Fruit fly (Drosophila melanogaster): ENCODE results near the gene CG11977.

CG11977 gene

DNA sequence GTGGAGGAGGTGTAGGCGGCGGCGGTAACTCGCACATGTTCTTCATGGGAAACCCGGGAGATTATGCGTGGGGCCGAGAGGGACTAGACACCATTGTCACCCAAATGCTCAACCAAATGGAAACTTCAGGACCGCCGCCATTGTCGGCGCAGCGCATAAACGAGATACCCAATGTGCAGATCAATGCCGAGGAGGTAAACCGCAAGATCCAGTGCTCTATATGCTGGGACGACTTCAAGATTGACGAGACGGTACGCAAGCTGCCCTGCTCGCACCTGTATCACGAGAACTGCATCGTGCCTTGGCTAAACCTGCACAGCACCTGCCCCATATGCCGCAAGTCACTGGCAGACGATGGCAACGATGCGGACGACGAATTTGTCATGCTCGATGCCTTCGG is 9.8 kb downstream of the CG11977 start (continued):
- TF ChIP-seq CG12299 (tag; optimal IDR thresholded peaks at IDR 0.05) (no peak), CG11398 (GFP tag; optimal IDR thresholded peaks at IDR 0.05) (no peak), corto (GFP tag; optimal IDR thresholded peaks at IDR 0.05) (no peak), CG30020 (tag; optimal IDR thresholded peaks at IDR 0.05) (no peak)

DNA sequence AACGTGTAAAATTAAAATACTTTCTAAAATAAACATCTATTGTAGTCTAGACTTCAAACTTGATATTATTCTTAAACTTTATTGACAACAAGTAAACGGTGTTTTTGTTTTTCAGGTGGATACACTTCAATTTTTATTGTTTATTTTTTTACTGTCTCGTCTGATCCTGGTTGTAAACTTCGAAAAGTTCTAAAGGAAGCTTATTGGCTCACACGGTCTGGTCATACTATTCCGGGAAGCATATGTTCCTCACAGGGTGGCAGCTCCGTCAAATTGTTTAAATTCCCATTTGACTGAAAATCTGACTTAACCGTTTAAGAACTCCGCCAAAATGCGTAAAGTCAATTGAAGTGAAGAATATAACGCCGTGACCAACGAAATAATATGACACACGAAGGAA is 10.7 kb downstream of the CG11977 start, which contains the start of gene CG11983:
Gene CG11983 (plus strand): TSS at position 120 of the 400 bp plus-strand sequence.
- TF ChIP-seq YL-1 (GFP tag; optimal IDR thresholded peaks at IDR 0.05) (peak; percentile 8), twi (tag; optimal IDR thresholded peaks at IDR 0.05) (no peak), ewg (GFP tag; optimal IDR thresholded peaks at IDR 0.05) (no peak), CG31441 (GFP tag; IDR thresholded peaks at IDR 0.05) (no peak), pzg (GFP tag; optimal IDR thresholded peaks at IDR 0.05) (peak; percentile 83), NC2α (GFP tag; optimal IDR thresholded peaks at IDR 0.05) (no peak), Pdp1 (GFP tag; optimal IDR thresholded peaks at IDR 0.05) (peak in 1 of 2 experiments; percentile 6), Dp (GFP tag; optimal IDR thresholded peaks at IDR 0.05) (peak; percentile 82), Med (GFP tag) (peak; percentile 53), CG6683 (GFP tag; optimal IDR thresholded peaks at IDR 0.05) (no peak), disco-r (GFP tag; optimal IDR thresholded peaks at IDR 0.05) (no peak), Sox102F (GFP tag; optimal IDR thresholded peaks at IDR 0.05) (no peak), B-H2 (GFP tag; optimal IDR thresholded peaks at IDR 0.05) (peak; percentile 54), NK7.1 (GFP tag; optimal IDR thresholded peaks at IDR 0.05) (no peak), CG16813 (GFP tag; IDR thresholded peaks at IDR 0.05; ENCODE audit: partially characterized antibody) (no peak), p53 (GFP tag; optimal IDR thresholded peaks at IDR 0.05) (no peak), Dek (tag; optimal IDR thresholded peaks at IDR 0.05) (peak; percentile 29), shn (GFP tag; optimal IDR thresholded peaks at IDR 0.05) (no peak), BEAF-32 (GFP tag; optimal IDR thresholded peaks at IDR 0.05) (peak; percentile 30), crp (GFP tag; optimal IDR thresholded peaks at IDR 0.05) (peak in 1 of 2 experiments; percentile 80), gem (tag; optimal IDR thresholded peaks at IDR 0.05) (no peak), CG12659 (GFP tag; optimal IDR thresholded peaks at IDR 0.05) (peak; percentile 19), CG9797 (GFP tag; optimal IDR thresholded peaks at IDR 0.05) (peak; percentile 66), sens (GFP tag) (peak; percentile 15), nom (GFP tag; optimal IDR thresholded peaks at IDR 0.05) (peak; percentile 44), CG1603 (tag; optimal IDR thresholded peaks at IDR 0.05) (peak; percentile 56), HmgZ (tag; optimal IDR thresholded peaks at IDR 0.05) (peak; percentile 60), CG15514 (GFP tag; optimal IDR thresholded peaks at IDR 0.05) (peak; percentile 79), usp (GFP tag; optimal IDR thresholded peaks at IDR 0.05) (no peak), gcm (GFP tag; optimal IDR thresholded peaks at IDR 0.05) (no peak), Sry-δ (GFP tag; optimal IDR thresholded peaks at IDR 0.05) (peak; percentile 37), crc (GFP tag; optimal IDR thresholded peaks at IDR 0.05) (no peak), E2f2 (GFP tag; IDR thresholded peaks at IDR 0.05) (peak; percentile 81), CTCF (GFP tag; optimal IDR thresholded peaks at IDR 0.05) (peak; percentile 55), crol (GFP tag; IDR thresholded peaks at IDR 0.05) (no peak), MBD-R2 (GFP tag; IDR thresholded peaks at IDR 0.05) (peak; percentile 61), CG8359 (GFP tag; optimal IDR thresholded peaks at IDR 0.05; ENCODE audit: borderline replicate concordance) (no peak), Ets97D (GFP tag; optimal IDR thresholded peaks at IDR 0.05) (peak; percentile 73), sna (GFP tag; IDR thresholded peaks at IDR 0.05; ENCODE audit: partially characterized antibody) (no peak), Neu2 (GFP tag; optimal IDR thresholded peaks at IDR 0.05; ENCODE audit: borderline replicate concordance) (no peak), repo (GFP tag; optimal IDR thresholded peaks at IDR 0.05) (no peak), ems (GFP tag; optimal IDR thresholded peaks at IDR 0.05) (no peak), CG3847 (GFP tag; IDR thresholded peaks at IDR 0.05) (peak; percentile 42; the same call in 1 of the 2 replicates), Elba2 (GFP tag; optimal IDR thresholded peaks at IDR 0.05) (peak; percentile 22), ro (GFP tag; IDR thresholded peaks at IDR 0.05) (no peak), rib (GFP tag; IDR thresholded peaks at IDR 0.05) (no peak)
